Fruit fly (Drosophila melanogaster) whole organism, embryonic: ENCODE measurements around the gene CG8564.

Experiments used
- Ada2b ChIP-seq: fragments of 200-800 bp; sonication (Bioruptor generic); IDR thresholded peaks from 2 replicates; pipeline ENCODE4 v1.3.6; 2022; ENCODE audit warnings: missing biosample characterization, missing genetic modification characterization
- Asciz ChIP-seq: fragments of 200-800 bp; sonication (Bioruptor generic); optimal IDR thresholded peaks from 2 replicates; lab custom pipeline; 2017; ENCODE audit warnings: missing biosample characterization, mild to moderate bottlenecking, missing genetic modification characterization, missing genetic modification reagents
- CG1024 ChIP-seq: fragments of 200-800 bp; sonication (Bioruptor generic); IDR thresholded peaks from 2 replicates; pipeline ENCODE4 v1.3.6; 2022; ENCODE audit warnings: missing biosample characterization, missing genetic modification characterization
- CG10321 ChIP-seq: fragments of 200-800 bp; sonication (Bioruptor generic); IDR thresholded peaks from 2 replicates; pipeline ENCODE4 v1.3.6; 2022; ENCODE audit warnings: missing biosample characterization, missing genetic modification characterization
- CG10543 ChIP-seq: fragments of 200-800 bp; sonication (Bioruptor generic); optimal IDR thresholded peaks from 3 replicates; lab custom pipeline; 2017; ENCODE audit warnings: missing biosample characterization, mild to moderate bottlenecking, missing genetic modification characterization, moderate library complexity
- CG11093 ChIP-seq: fragments of 200-800 bp; sonication (Bioruptor generic); IDR thresholded peaks from 3 replicates; pipeline ENCODE4 v1.3.6; 2022; ENCODE audit warnings: missing biosample characterization, missing genetic modification characterization
- CG11696 ChIP-seq: fragments of 200-800 bp; sonication (Bioruptor generic); IDR thresholded peaks from 2 replicates; pipeline ENCODE4 v1.3.6; 2022; ENCODE audit warnings: missing biosample characterization, missing genetic modification characterization
- CG13123 ChIP-seq: fragments of 200-800 bp; sonication (Bioruptor generic); optimal IDR thresholded peaks from 2 replicates; lab custom pipeline; 2016; ENCODE audit warnings: missing biosample characterization, missing genetic modification characterization
- CG13287 ChIP-seq: fragments of 200-800 bp; sonication (Bioruptor generic); IDR thresholded peaks from 2 replicates; pipeline ENCODE4 v1.3.6; 2022; ENCODE audit warnings: missing biosample characterization, missing genetic modification characterization; ENCODE audit not compliant: partially characterized antibody
- CG15011 ChIP-seq: fragments of 200-800 bp; sonication (Bioruptor generic); optimal IDR thresholded peaks from 3 replicates; lab custom pipeline; 2018; ENCODE audit warnings: missing biosample characterization, mild to moderate bottlenecking, missing genetic modification characterization
- CG15479 ChIP-seq: fragments of 200-800 bp; sonication (Bioruptor generic); optimal IDR thresholded peaks from 3 replicates; lab custom pipeline; 2019; ENCODE audit warnings: missing biosample characterization, mild to moderate bottlenecking, missing genetic modification characterization, moderate library complexity
- CG31224 ChIP-seq: fragments of 200-800 bp; sonication (Bioruptor generic); IDR thresholded peaks from 2 replicates; pipeline ENCODE4 v1.3.6; 2022; ENCODE audit warnings: missing biosample characterization, missing genetic modification characterization
- CG3163 ChIP-seq: fragments of 200-800 bp; sonication (Bioruptor generic); optimal IDR thresholded peaks from 3 replicates; lab custom pipeline; 2016; ENCODE audit warnings: missing biosample characterization, missing genetic modification characterization
- CG33213 ChIP-seq: fragments of 200-800 bp; sonication (Bioruptor generic); optimal IDR thresholded peaks from 3 replicates; lab custom pipeline; 2016; ENCODE audit warnings: missing biosample characterization, missing genetic modification characterization
- CG3847 ChIP-seq: fragments of 200-800 bp; sonication (Bioruptor generic); IDR thresholded peaks from 2 replicates; pipeline ENCODE4 v1.3.6; 2022; ENCODE audit warnings: missing biosample characterization, missing genetic modification characterization
- CG5180 ChIP-seq: fragments of 200-800 bp; sonication (Bioruptor generic); optimal IDR thresholded peaks from 3 replicates; lab custom pipeline; 2017; ENCODE audit warnings: missing biosample characterization, missing genetic modification characterization, mild to moderate bottlenecking, moderate library complexity, missing genetic modification reagents
- CG6654 ChIP-seq: fragments of 200-800 bp; sonication (Bioruptor generic); optimal IDR thresholded peaks from 2 replicates; lab custom pipeline; 2017; ENCODE audit warnings: missing biosample characterization, mild to moderate bottlenecking, missing genetic modification characterization
- CG8478 ChIP-seq: fragments of >200 bp; optimal IDR thresholded peaks from 2 replicates; lab custom pipeline; 2018
- CG8944 ChIP-seq: fragments of 200-800 bp; sonication (Bioruptor generic); optimal IDR thresholded peaks from 3 replicates; lab custom pipeline; 2016; ENCODE audit warnings: missing biosample characterization, missing genetic modification characterization
- ERR ChIP-seq: fragments of 200-800 bp; sonication (Bioruptor generic); optimal IDR thresholded peaks from 2 replicates; lab custom pipeline; 2016; ENCODE audit warnings: missing biosample characterization, missing genetic modification characterization
- Elba2 ChIP-seq: fragments of 200-800 bp; sonication (Bioruptor generic); optimal IDR thresholded peaks from 3 replicates; lab custom pipeline; 2016; ENCODE audit warnings: missing biosample characterization, missing genetic modification characterization
- GATAe ChIP-seq: fragments of 200-800 bp; sonication (Bioruptor generic); conservative IDR thresholded peaks from 2 replicates; pipeline ENCODE4 v1.3.6; 2022; ENCODE audit warnings: missing biosample characterization, missing genetic modification characterization
- Gsc ChIP-seq: fragments of 200-800 bp; sonication (Bioruptor generic); IDR thresholded peaks from 2 replicates; pipeline ENCODE4 v1.3.6; 2022; ENCODE audit warnings: missing biosample characterization, missing genetic modification characterization
- NC2α ChIP-seq: fragments of 200-800 bp; sonication (Bioruptor generic); optimal IDR thresholded peaks from 2 replicates; lab custom pipeline; 2016; ENCODE audit warnings: missing biosample characterization, missing genetic modification characterization
- Neu2 ChIP-seq: fragments of 200-800 bp; sonication (Bioruptor generic); optimal IDR thresholded peaks from 3 replicates; lab custom pipeline; 2016; ENCODE audit warnings: missing biosample characterization, missing genetic modification characterization, borderline replicate concordance
- Oli ChIP-seq: fragments of 200-800 bp; sonication (Bioruptor generic); optimal IDR thresholded peaks from 2 replicates; lab custom pipeline; 2018; ENCODE audit warnings: missing biosample characterization, mild to moderate bottlenecking, missing genetic modification characterization, moderate library complexity
- al ChIP-seq: fragments of 200-800 bp; sonication (Bioruptor generic); IDR thresholded peaks from 2 replicates; pipeline ENCODE4 v1.3.6; 2022; ENCODE audit warnings: missing biosample characterization, missing genetic modification characterization
- ap ChIP-seq: fragments of 200-800 bp; sonication (Bioruptor generic); IDR thresholded peaks from 2 replicates; pipeline ENCODE4 v1.3.6; 2022; ENCODE audit warnings: missing biosample characterization, missing genetic modification characterization
- ase ChIP-seq: fragments of 200-800 bp; sonication (Bioruptor generic); IDR thresholded peaks from 3 replicates; pipeline ENCODE4 v1.3.6; 2022; ENCODE audit warnings: missing biosample characterization, missing genetic modification characterization
- bigmax ChIP-seq: fragments of 200-800 bp; sonication (Bioruptor generic); optimal IDR thresholded peaks from 2 replicates; lab custom pipeline; 2018; ENCODE audit warnings: missing biosample characterization, mild to moderate bottlenecking, missing genetic modification characterization
- chinmo ChIP-seq: fragments of 200-800 bp; sonication (Bioruptor generic); IDR thresholded peaks from 4 replicates; pipeline ENCODE4 v1.3.6; 2022; ENCODE audit warnings: missing biosample characterization, missing genetic modification characterization; ENCODE audit not compliant: partially characterized antibody
- corto ChIP-seq: fragments of 200-800 bp; sonication (Bioruptor generic); optimal IDR thresholded peaks from 2 replicates; lab custom pipeline; 2016; ENCODE audit warnings: missing biosample characterization, mild to moderate bottlenecking, missing genetic modification characterization, moderate library complexity
- crp ChIP-seq, 2 experiments: fragments of 200-800 bp; sonication (Bioruptor generic); optimal IDR thresholded peaks; 2 replicates in 1 of 2; 3 replicates in 1 of 2; lab custom pipeline; 2017; ENCODE audit warnings: missing biosample characterization in 2 of 2, missing genetic modification characterization in 2 of 2, mild to moderate bottlenecking in 1 of 2, moderate library complexity in 1 of 2
- dati ChIP-seq: fragments of 200-800 bp; sonication (Bioruptor generic); IDR thresholded peaks from 2 replicates; pipeline ENCODE4 v1.3.6; 2022; ENCODE audit warnings: missing biosample characterization, missing genetic modification characterization
- ems ChIP-seq: fragments of 200-800 bp; sonication (Bioruptor generic); optimal IDR thresholded peaks from 3 replicates; lab custom pipeline; 2016; ENCODE audit warnings: missing biosample characterization, missing genetic modification characterization
- ewg ChIP-seq: fragments of 200-800 bp; sonication (Bioruptor generic); optimal IDR thresholded peaks from 3 replicates; lab custom pipeline; 2017; ENCODE audit warnings: mild to moderate bottlenecking, missing biosample characterization, missing genetic modification reagents, missing genetic modification characterization
- ftz-f1 ChIP-seq: fragments of 200-800 bp; sonication (Bioruptor generic); optimal IDR thresholded peaks from 2 replicates; lab custom pipeline; 2016; ENCODE audit warnings: missing biosample characterization, missing genetic modification characterization
- fu2 ChIP-seq: fragments of 200-800 bp; sonication (Bioruptor generic); optimal IDR thresholded peaks from 2 replicates; lab custom pipeline; 2016; ENCODE audit warnings: missing biosample characterization, missing genetic modification characterization
- gce ChIP-seq: fragments of 200-800 bp; sonication (Bioruptor generic); IDR thresholded peaks from 3 replicates; pipeline ENCODE4 v1.3.6; 2022; ENCODE audit warnings: missing biosample characterization, missing genetic modification characterization
- gt ChIP-seq: fragments of 200-800 bp; sonication (Bioruptor generic); IDR thresholded peaks from 2 replicates; pipeline ENCODE4 v1.3.6; 2022; ENCODE audit warnings: missing biosample characterization, missing genetic modification characterization
- her ChIP-seq: fragments of 200-800 bp; sonication (Bioruptor generic); optimal IDR thresholded peaks from 2 replicates; lab custom pipeline; 2016; ENCODE audit warnings: missing biosample characterization, missing genetic modification characterization
- sd ChIP-seq: fragments of 200-800 bp; sonication (Bioruptor generic); optimal IDR thresholded peaks from 3 replicates; lab custom pipeline; 2018; ENCODE audit warnings: missing biosample characterization, mild to moderate bottlenecking, missing genetic modification characterization, moderate library complexity
- sens-2 ChIP-seq: fragments of 200-800 bp; sonication (Bioruptor generic); IDR thresholded peaks from 2 replicates; pipeline ENCODE4 v1.3.6; 2022; ENCODE audit warnings: missing biosample characterization, missing genetic modification characterization
- sug ChIP-seq: fragments of 200-800 bp; optimal IDR thresholded peaks from 2 replicates; lab custom pipeline; 2019; ENCODE audit warnings: missing biosample characterization, mild to moderate bottlenecking, missing genetic modification characterization, moderate library complexity
- ttk ChIP-seq: fragments of 200-800 bp; sonication (Bioruptor generic); IDR thresholded peaks from 2 replicates; pipeline ENCODE4 v2.1.2; 2022; ENCODE audit warnings: missing biosample characterization, missing genetic modification characterization
- usp ChIP-seq: fragments of >200 bp; optimal IDR thresholded peaks from 2 replicates; lab custom pipeline; 2017; ENCODE audit warnings: missing biosample characterization, missing genetic modification characterization
- wdn ChIP-seq: fragments of 200-800 bp; sonication (Bioruptor generic); IDR thresholded peaks from 2 replicates; pipeline ENCODE4 v1.3.6; 2022; ENCODE audit warnings: missing biosample characterization, missing genetic modification characterization
- zen ChIP-seq: fragments of 200-800 bp; sonication (Bioruptor generic); optimal IDR thresholded peaks from 3 replicates; lab custom pipeline; 2018; ENCODE audit warnings: missing biosample characterization, mild to moderate bottlenecking, missing genetic modification characterization, moderate library complexity
- zf30C ChIP-seq: fragments of 200-800 bp; sonication (Bioruptor generic); optimal IDR thresholded peaks from 3 replicates; lab custom pipeline; 2018; ENCODE audit warnings: missing biosample characterization, mild to moderate bottlenecking, missing genetic modification characterization

The CG8564 gene

DNA sequence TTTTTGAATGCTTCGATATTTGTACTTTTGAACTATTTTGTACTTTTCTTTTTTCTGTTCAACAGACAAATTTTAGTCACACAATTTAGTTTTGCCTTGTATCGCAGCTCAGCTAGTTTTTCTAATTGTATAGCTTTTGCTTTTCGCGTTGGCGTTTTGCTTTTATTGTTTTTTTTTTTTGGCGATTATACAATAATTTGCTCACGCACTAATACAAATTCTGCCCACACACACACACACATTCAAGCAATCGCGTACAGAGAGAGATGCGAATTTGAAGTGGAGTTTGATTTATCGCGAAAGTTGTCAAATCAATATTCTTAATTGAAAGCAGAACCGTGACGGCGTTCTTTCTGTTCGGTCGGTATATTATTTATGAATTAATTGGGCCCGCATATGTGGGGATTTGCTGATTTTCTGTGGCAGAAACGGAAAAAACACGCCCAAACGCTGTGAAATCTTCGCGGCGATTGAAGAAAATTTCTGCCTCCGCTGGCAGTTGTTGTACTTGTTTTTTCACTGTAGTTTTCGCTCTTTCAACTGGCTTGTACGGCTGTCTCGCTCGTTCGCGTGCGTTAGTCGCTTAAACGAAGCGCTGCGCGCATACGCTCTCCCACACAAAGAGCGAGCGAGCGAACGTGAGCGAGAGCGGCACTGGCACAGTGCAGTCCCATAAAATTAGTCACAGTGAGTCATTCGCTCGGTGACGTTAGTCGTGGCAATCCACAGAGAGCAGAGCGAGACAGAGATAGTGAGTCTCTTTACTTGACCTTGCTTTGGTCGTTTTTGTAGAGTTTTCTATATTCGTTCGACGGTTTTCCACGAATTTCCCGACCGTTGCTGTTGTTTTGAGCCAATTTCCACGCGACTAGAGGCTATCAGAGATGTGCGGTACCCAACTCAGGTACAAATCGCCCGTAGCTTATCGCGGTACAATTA, 47.3 kb upstream of the CG8564 start, which contains the start of gene Rac2 (continued):
- TF ChIP-seq Oli (no peak), Neu2 (GFP tag; lab: Kevin White, UChicago) (no peak), CG8478 (lab: Kevin White, UChicago) (peak; percentile 91), gt (no peak), CG13287 (peak; percentile 56; the same call in 1 of the 2 replicates), al (no peak), CG10321 (GFP tag; lab: Robert Waterston, UW) (peak; percentile 96), CG6654 (no peak), Asciz (no peak), dati (GFP tag; lab: Robert Waterston, UW) (no peak), CG11093 (GFP tag; lab: Robert Waterston, UW) (0 out of 3 replicates have a peak, but pooled peaks have one; percentile 17), CG33213 (GFP tag; lab: Kevin White, UChicago) (no peak), sd (peak; percentile 63), ERR (GFP tag; lab: Kevin White, UChicago) (peak; percentile 46), usp (no peak), CG1024 (GFP tag; lab: Robert Waterston, UW) (no peak), CG10543 (GFP tag; lab: Kevin White, UChicago) (peak; percentile 67), CG31224 (0 out of 2 replicates have a peak, but pooled peaks have one; percentile 13), CG13123 (GFP tag; lab: Kevin White, UChicago) (no peak), ftz-f1 (peak; percentile 98), CG15011 (no peak), her (GFP tag; lab: Kevin White, UChicago) (peak; percentile 24), Gsc (GFP tag; lab: Robert Waterston, UW) (no peak), fu2 (GFP tag; lab: Kevin White, UChicago) (no peak), zf30C (GFP tag; lab: Kevin White, UChicago) (peak; percentile 83), Elba2 (no peak), CG11696 (GFP tag; lab: Robert Waterston, UW) (no peak), chinmo (GFP tag; lab: Robert Waterston, UW) (peak; percentile 86; the same call in 2 of the 4 replicates), wdn (GFP tag; lab: Robert Waterston, UW) (peak; percentile 57; the same call in 1 of the 2 replicates), NC2α (GFP tag; lab: Kevin White, UChicago) (no peak), CG3163 (peak; percentile 89), GATAe (no peak), sug (tag; lab: Kevin White, UChicago) (peak; percentile 54), sens-2 (GFP tag; lab: Robert Waterston, UW) (no peak; the same call in 1 of the 2 replicates), zen (tag; lab: Kevin White, UChicago) (no peak), ap (0 out of 2 replicates have a peak, but pooled peaks have one; percentile 24), crp (GFP tag; optimal IDR thresholded peaks at IDR 0.05; lab: Kevin White, UChicago) (no peak), ewg (GFP tag; lab: Kevin White, UChicago) (peak; percentile 38), CG15479 (GFP tag; lab: Kevin White, UChicago) (peak; percentile 34), CG5180 (GFP tag; lab: Kevin White, UChicago) (no peak), Ada2b (GFP tag; lab: Robert Waterston, UW) (no peak), CG3847 (GFP tag; lab: Robert Waterston, UW) (peak; percentile 26; the same call in 1 of the 2 replicates), bigmax (GFP tag; lab: Kevin White, UChicago) (no peak), corto (GFP tag; lab: Kevin White, UChicago) (no peak), CG8944 (GFP tag; lab: Kevin White, UChicago) (no peak), ase (GFP tag; lab: Robert Waterston, UW) (no peak), ems (GFP tag; lab: Kevin White, UChicago) (no peak), ttk (no peak), gce (GFP tag; lab: Robert Waterston, UW) (peak; percentile 51; the same call in 1 of the 3 replicates)
